Fruit fly (Drosophila melanogaster): Measurements from ENCODE around the gene Mob2.

Mob2 gene

dm6 chr3L:11550359-11551056 is 11.5 kb downstream of the Mob2 start:
- TF ChIP-seq usp (GFP tag; optimal IDR thresholded peaks at IDR 0.05) (no peak), CG8478 (optimal IDR thresholded peaks at IDR 0.05) (no peak), psq (optimal IDR thresholded peaks at IDR 0.05) (no peak), pan (optimal IDR thresholded peaks at IDR 0.05) (no peak), EcR (GFP tag; optimal IDR thresholded peaks at IDR 0.05) (no peak), Dll (optimal IDR thresholded peaks at IDR 0.05) (no peak)

dm6 chr3L:11549432-11549831 is 12.6 kb downstream of the Mob2 start:
- no peak for TF ChIP-seq usp (GFP tag; optimal IDR thresholded peaks at IDR 0.05)

dm6 chr3L:11548009-11548408 is 14.0 kb downstream of the Mob2 start:
- TF ChIP-seq psq (optimal IDR thresholded peaks at IDR 0.05) = no peak
- TF ChIP-seq Dll (optimal IDR thresholded peaks at IDR 0.05) = no peak
- TF ChIP-seq pan (optimal IDR thresholded peaks at IDR 0.05) = no peak
- TF ChIP-seq CG8478 (optimal IDR thresholded peaks at IDR 0.05) = no peak

dm6 chr3L:11547302-11547994 is 14.6 kb downstream of the Mob2 start:
- TF ChIP-seq EcR (GFP tag; optimal IDR thresholded peaks at IDR 0.05) (no peak), psq (optimal IDR thresholded peaks at IDR 0.05) (no peak), pan (optimal IDR thresholded peaks at IDR 0.05) (no peak), CG8478 (optimal IDR thresholded peaks at IDR 0.05) (no peak), Dll (optimal IDR thresholded peaks at IDR 0.05) (no peak), usp (GFP tag; optimal IDR thresholded peaks at IDR 0.05) (no peak)

- TF ChIP-seq usp (GFP tag; optimal IDR thresholded peaks at IDR 0.05) = no peak
- TF ChIP-seq EcR (GFP tag; optimal IDR thresholded peaks at IDR 0.05) = no peak
- TF ChIP-seq psq (optimal IDR thresholded peaks at IDR 0.05) = no peak
- TF ChIP-seq CG8478 (optimal IDR thresholded peaks at IDR 0.05) = no peak
- TF ChIP-seq Dll (optimal IDR thresholded peaks at IDR 0.05) = no peak
- TF ChIP-seq pan (optimal IDR thresholded peaks at IDR 0.05) = no peak
Observed at dm6 chr3L:11543681-11544299, 18.2 kb downstream of the Mob2 start.

dm6 chr3L:11542948-11543347 is 19.1 kb downstream of the Mob2 start:
- TF ChIP-seq usp (GFP tag; optimal IDR thresholded peaks at IDR 0.05) (no peak), pan (optimal IDR thresholded peaks at IDR 0.05) (no peak)

- TF ChIP-seq usp (GFP tag; optimal IDR thresholded peaks at IDR 0.05) (no peak), psq (optimal IDR thresholded peaks at IDR 0.05) (no peak), CG8478 (optimal IDR thresholded peaks at IDR 0.05) (no peak), EcR (GFP tag; optimal IDR thresholded peaks at IDR 0.05) (no peak), pan (optimal IDR thresholded peaks at IDR 0.05) (no peak), Dll (optimal IDR thresholded peaks at IDR 0.05) (no peak)
Observed at dm6 chr3L:11542437-11542836, 19.6 kb downstream of the Mob2 start.

dm6 chr3L:11540330-11540702 is 21.7 kb downstream of the Mob2 start:
- no peak for TF ChIP-seq CG8478 (optimal IDR thresholded peaks at IDR 0.05)
- no peak for TF ChIP-seq EcR (GFP tag; optimal IDR thresholded peaks at IDR 0.05)
- TF ChIP-seq pan (optimal IDR thresholded peaks at IDR 0.05) = no peak
- TF ChIP-seq psq (optimal IDR thresholded peaks at IDR 0.05) = no peak

dm6 chr3L:11539511-11540329 is 22.3 kb downstream of the Mob2 start:
- TF ChIP-seq psq (optimal IDR thresholded peaks at IDR 0.05) (no peak), pan (optimal IDR thresholded peaks at IDR 0.05) (no peak)

dm6 chr3L:11536767-11537419 is 25.1 kb downstream of the Mob2 start:
- TF ChIP-seq usp (GFP tag; optimal IDR thresholded peaks at IDR 0.05) = no peak
- no peak for TF ChIP-seq EcR (GFP tag; optimal IDR thresholded peaks at IDR 0.05)
- no peak for TF ChIP-seq psq (optimal IDR thresholded peaks at IDR 0.05)
- TF ChIP-seq Dll (optimal IDR thresholded peaks at IDR 0.05) = no peak
- no peak for TF ChIP-seq CG8478 (optimal IDR thresholded peaks at IDR 0.05)
- TF ChIP-seq pan (optimal IDR thresholded peaks at IDR 0.05) = no peak

- TF ChIP-seq usp (GFP tag; optimal IDR thresholded peaks at IDR 0.05) (no peak), Dll (optimal IDR thresholded peaks at IDR 0.05) (no peak), CG8478 (optimal IDR thresholded peaks at IDR 0.05) (no peak), EcR (GFP tag; optimal IDR thresholded peaks at IDR 0.05) (no peak), pan (optimal IDR thresholded peaks at IDR 0.05) (no peak), psq (optimal IDR thresholded peaks at IDR 0.05) (no peak)
Observed at dm6 chr3L:11536132-11536531, 25.9 kb downstream of the Mob2 start.

All from whole organism.